Worm (Caenorhabditis elegans): ENCODE data around the gene C05D11.8.

C05D11.8 gene

DNA sequence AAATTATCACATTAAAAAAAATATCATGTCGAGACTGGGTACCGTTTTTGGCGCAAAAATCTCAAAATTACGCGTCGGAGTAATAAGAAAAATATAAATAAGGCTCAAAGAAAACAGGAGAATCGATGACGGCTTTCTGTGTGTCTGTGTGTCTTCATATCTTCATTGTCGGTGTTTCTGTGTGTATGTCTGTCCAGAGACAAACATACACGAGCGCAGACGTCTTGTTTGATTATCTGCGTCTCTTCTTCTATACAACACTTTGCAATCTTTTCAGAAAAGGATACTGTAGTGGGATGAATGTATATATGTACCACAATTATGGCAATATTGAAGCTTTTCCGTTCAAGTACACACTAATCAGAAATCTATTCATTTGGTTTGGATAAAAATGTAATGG lies 17.2 kb upstream of the C05D11.8 start, which contains the start of gene C05D11.13 (continued):
- no peak for TF ChIP-seq T07F8.4 (tag; optimal IDR thresholded peaks at IDR 0.05)
- TF ChIP-seq somi-1 (GFP tag; optimal IDR thresholded peaks at IDR 0.05) = no peak
- TF ChIP-seq hrde-1 (tag; optimal IDR thresholded peaks at IDR 0.05; ENCODE audit: borderline replicate concordance) = peak; percentile 18
- no peak for TF ChIP-seq F10E7.11 (tag; optimal IDR thresholded peaks at IDR 0.05)
- no peak for TF ChIP-seq snpc-1.1 (tag; optimal IDR thresholded peaks at IDR 0.05; ENCODE audit: insufficient read depth)
- TF ChIP-seq dpl-1 (GFP tag; optimal IDR thresholded peaks at IDR 0.05) = no peak
- TF ChIP-seq Y79H2A.3 (GFP tag; conservative IDR thresholded peaks at IDR 0.05) = no peak
- TF ChIP-seq dox-1 (GFP tag; IDR thresholded peaks at IDR 0.05) = 0 out of 2 replicates have a peak, but pooled peaks have one; percentile 32
- no peak for TF ChIP-seq fkh-3 (tag; optimal IDR thresholded peaks at IDR 0.05)
- TF ChIP-seq nhr-80 (tag; optimal IDR thresholded peaks at IDR 0.05) = peak; percentile 51
- no peak for TF ChIP-seq Y53G8AR.9 (GFP tag; conservative IDR thresholded peaks at IDR 0.05)
- no peak for TF ChIP-seq ztf-3 (GFP tag; optimal IDR thresholded peaks at IDR 0.05)
- TF ChIP-seq bed-1 (GFP tag; IDR thresholded peaks at IDR 0.05) = no peak
- peak; percentile 30; the same call in 1 of the 2 replicates for TF ChIP-seq madf-6 (GFP tag; IDR thresholded peaks at IDR 0.05)
- no peak for TF ChIP-seq cebp-1 (GFP tag; IDR thresholded peaks at IDR 0.05)
- TF ChIP-seq cebp-1 (tag; optimal IDR thresholded peaks at IDR 0.05) = peak; percentile 31
- TF ChIP-seq ztf-25 (GFP tag; IDR thresholded peaks at IDR 0.05) = no peak
- no peak for TF ChIP-seq zfh-2 (GFP tag; conservative IDR thresholded peaks at IDR 0.05)
- no peak for TF ChIP-seq nfya-2 (GFP tag; IDR thresholded peaks at IDR 0.05)
- TF ChIP-seq ceh-100 (GFP tag; IDR thresholded peaks at IDR 0.05) = no peak
- TF ChIP-seq nhr-90 (tag; optimal IDR thresholded peaks at IDR 0.05) = no peak
- TF ChIP-seq ZK185.1 (tag; optimal IDR thresholded peaks at IDR 0.05; ENCODE audit: poor library complexity, severe bottlenecking) = no peak
- no peak for TF ChIP-seq B0261.1 (tag; optimal IDR thresholded peaks at IDR 0.05)
- TF ChIP-seq nhr-27 (tag; optimal IDR thresholded peaks at IDR 0.05) = no peak
- no peak for TF ChIP-seq unc-62 (GFP tag; optimal IDR thresholded peaks at IDR 0.05)
- TF ChIP-seq ztf-26 (tag; optimal IDR thresholded peaks at IDR 0.05) = peak; percentile 37
- TF ChIP-seq him-1 (tag; optimal IDR thresholded peaks at IDR 0.05) = no peak
- TF ChIP-seq gei-17 (GFP tag; optimal IDR thresholded peaks at IDR 0.05) = no peak
- TF ChIP-seq F33H1.4 (GFP tag; IDR thresholded peaks at IDR 0.05) = no peak
- TF ChIP-seq bed-2 (GFP tag; IDR thresholded peaks at IDR 0.05) = no peak
- TF ChIP-seq snpc-4 (GFP tag; optimal IDR thresholded peaks at IDR 0.05) = no peak
- TF ChIP-seq snpc-4 (tag; optimal IDR thresholded peaks at IDR 0.05) = peak in 3 of 4 experiments; percentile 1 to 32 (median 20)
- peak; percentile 41 for TF ChIP-seq lin-40 (tag; optimal IDR thresholded peaks at IDR 0.05)

DNA sequence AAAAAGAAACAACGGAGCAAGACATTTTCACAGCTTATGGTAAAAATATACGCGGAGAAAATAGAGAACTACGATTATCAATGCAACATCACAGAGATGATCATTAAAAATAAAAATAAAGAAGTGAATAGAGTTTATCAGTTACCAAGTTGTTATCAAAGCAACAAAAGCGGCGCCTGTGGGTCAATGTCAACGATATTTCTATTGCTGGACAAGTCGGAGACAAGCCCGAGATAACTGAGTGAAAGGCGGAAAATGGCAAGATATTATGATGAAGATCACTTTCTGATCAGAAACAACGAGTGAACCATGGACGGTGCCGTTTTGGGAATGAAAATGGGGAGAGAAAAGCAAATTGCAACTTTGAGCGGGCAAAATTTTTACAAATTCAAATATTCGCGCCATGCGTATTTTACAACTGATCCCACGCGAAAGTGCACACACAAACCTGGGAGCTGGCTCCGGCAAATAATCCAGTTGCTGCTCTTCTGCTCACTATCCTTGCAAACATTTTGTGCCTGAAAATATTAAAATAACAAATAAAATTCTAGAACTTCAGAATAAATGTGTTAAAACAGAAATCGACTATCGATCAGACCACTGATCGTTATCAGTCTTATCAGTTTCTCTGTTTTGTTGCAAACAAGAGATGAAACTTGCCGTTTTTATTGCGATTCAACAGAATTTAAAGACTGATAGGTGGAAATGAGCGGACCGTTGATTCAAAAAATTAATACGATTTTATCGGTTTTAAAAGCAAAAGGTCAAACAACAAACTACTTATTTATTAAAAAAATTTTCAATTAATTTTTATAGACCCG lies 15.4 kb upstream of the C05D11.8 start, which contains the start of gene mel-32:
TSS of gene mel-32 (minus strand) at position 696 of the 821 bp plus-strand sequence.
- no peak for TF ChIP-seq B0035.1 (tag; optimal IDR thresholded peaks at IDR 0.05)
- no peak for TF ChIP-seq hmg-20 (GFP tag; IDR thresholded peaks at IDR 0.05)
- no peak for TF ChIP-seq zfh-2 (GFP tag; conservative IDR thresholded peaks at IDR 0.05)
- TF ChIP-seq madf-3 (GFP tag; IDR thresholded peaks at IDR 0.05) = no peak
- no peak for TF ChIP-seq egl-18 (GFP tag; IDR thresholded peaks at IDR 0.05)
- TF ChIP-seq ama-1 (optimal IDR thresholded peaks at IDR 0.05) = no peak
- TF ChIP-seq ama-1 (GFP tag; optimal IDR thresholded peaks at IDR 0.05) = no peak
- 0 out of 2 replicates have a peak, but pooled peaks have one; percentile 37 for TF ChIP-seq B0336.3 (GFP tag; IDR thresholded peaks at IDR 0.05)
- peak; percentile 91 for TF ChIP-seq D2030.7 (GFP tag; IDR thresholded peaks at IDR 0.05)
- no peak for TF ChIP-seq ceh-40 (GFP tag; IDR thresholded peaks at IDR 0.05)
- no peak for TF ChIP-seq lag-1 (GFP tag; IDR thresholded peaks at IDR 0.05)
- no peak for TF ChIP-seq T07F8.4 (tag; optimal IDR thresholded peaks at IDR 0.05)
- TF ChIP-seq ceh-91 (GFP tag; IDR thresholded peaks at IDR 0.05) = peak; percentile 92
- TF ChIP-seq aptf-3 (GFP tag; IDR thresholded peaks at IDR 0.05) = no peak
- TF ChIP-seq ztf-18 (tag; optimal IDR thresholded peaks at IDR 0.05) = no peak
- TF ChIP-seq egl-44 (GFP tag; IDR thresholded peaks at IDR 0.05) = no peak
- no peak for TF ChIP-seq nfya-1 (tag; optimal IDR thresholded peaks at IDR 0.05; ENCODE audit: borderline replicate concordance, insufficient read depth)
- TF ChIP-seq let-607 (tag; optimal IDR thresholded peaks at IDR 0.05) = peak in 1 of 2 experiments; percentile 21
